Fruit fly (Drosophila melanogaster): ENCODE measurements around the gene CG31115.

Gene CG31115

DNA sequence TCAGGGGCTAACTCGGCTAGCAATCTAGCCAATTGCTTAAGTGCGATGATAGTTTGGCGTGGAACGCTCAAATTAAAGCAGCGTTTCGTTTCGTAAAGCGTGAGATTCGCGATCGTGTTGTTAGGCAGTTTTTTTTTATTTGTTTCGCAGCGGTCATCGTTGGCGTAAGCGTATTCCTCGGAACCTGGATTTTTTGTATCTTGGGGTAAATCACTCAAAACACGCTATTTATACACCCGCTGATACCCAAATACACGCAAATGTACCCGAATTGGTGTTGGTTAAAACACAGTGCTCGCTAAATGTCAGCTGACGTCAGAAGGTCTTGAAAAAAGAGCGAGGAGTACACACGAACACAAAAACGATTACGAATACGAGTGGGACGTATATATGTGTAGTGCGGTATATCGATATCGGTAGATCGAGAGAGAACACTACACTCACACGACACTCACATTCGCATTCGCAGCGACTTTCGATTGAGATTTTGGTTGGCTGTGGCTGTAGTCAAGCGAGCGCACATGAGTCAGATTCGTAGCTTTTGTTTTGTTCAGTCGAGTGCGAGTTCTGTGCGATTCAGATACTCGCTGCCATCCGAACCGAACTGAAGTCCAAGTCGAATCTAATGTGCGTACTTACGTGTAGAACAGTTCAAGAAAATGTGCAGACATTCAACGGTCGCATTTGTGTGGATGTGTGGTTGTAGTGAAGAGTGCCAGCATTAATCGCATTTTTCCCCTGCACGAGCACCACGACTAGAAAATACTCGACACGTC, 13.2 kb downstream of the CG31115 start (continued):
- TF ChIP-seq CG5953 (GFP tag; IDR thresholded peaks at IDR 0.05) = no peak
- TF ChIP-seq CG1832 (GFP tag; optimal IDR thresholded peaks at IDR 0.05) = no peak
- TF ChIP-seq Hmr (GFP tag; optimal IDR thresholded peaks at IDR 0.05) = peak; percentile 67
- TF ChIP-seq CG6272 (GFP tag; IDR thresholded peaks at IDR 0.05) = no peak
- TF ChIP-seq Fer3 (tag; optimal IDR thresholded peaks at IDR 0.05) = no peak
- no peak for TF ChIP-seq gsb-n (tag; optimal IDR thresholded peaks at IDR 0.05)
- TF ChIP-seq Drgx (GFP tag; IDR thresholded peaks at IDR 0.05) = no peak
- TF ChIP-seq eyg (GFP tag; optimal IDR thresholded peaks at IDR 0.05) = no peak
- TF ChIP-seq CG5245 (GFP tag; optimal IDR thresholded peaks at IDR 0.05) = no peak
- TF ChIP-seq CG12391 (tag; optimal IDR thresholded peaks at IDR 0.05) = no peak
- TF ChIP-seq CG4707 (GFP tag; optimal IDR thresholded peaks at IDR 0.05) = no peak
- TF ChIP-seq Mad (GFP tag; optimal IDR thresholded peaks at IDR 0.05) = no peak
- TF ChIP-seq Mes4 (GFP tag; optimal IDR thresholded peaks at IDR 0.05) = no peak
- no peak; the same call in 3 of the 4 replicates for TF ChIP-seq Gug (GFP tag; IDR thresholded peaks at IDR 0.05)
- TF ChIP-seq maf-S (GFP tag; optimal IDR thresholded peaks at IDR 0.05) = no peak
- no peak for TF ChIP-seq NC2β (GFP tag; optimal IDR thresholded peaks at IDR 0.05)
- TF ChIP-seq Dek (tag; optimal IDR thresholded peaks at IDR 0.05) = no peak
- peak; percentile 25 for TF ChIP-seq CG3163 (GFP tag; optimal IDR thresholded peaks at IDR 0.05)
- TF ChIP-seq psq (GFP tag; optimal IDR thresholded peaks at IDR 0.05) = peak; percentile 31
- TF ChIP-seq CG34422 (GFP tag; IDR thresholded peaks at IDR 0.05) = no peak
- TF ChIP-seq az2 (GFP tag; optimal IDR thresholded peaks at IDR 0.05) = no peak
- TF ChIP-seq CG4282 (GFP tag; optimal IDR thresholded peaks at IDR 0.05) = no peak
- no peak for TF ChIP-seq ems (GFP tag; optimal IDR thresholded peaks at IDR 0.05)
- TF ChIP-seq lov (optimal IDR thresholded peaks at IDR 0.05) = no peak
- TF ChIP-seq lov (GFP tag; IDR thresholded peaks at IDR 0.05) = no peak
- no peak for TF ChIP-seq CG3407 (GFP tag; optimal IDR thresholded peaks at IDR 0.05)
- TF ChIP-seq CG9797 (GFP tag; optimal IDR thresholded peaks at IDR 0.05) = no peak
- no peak for TF ChIP-seq Antp (GFP tag; optimal IDR thresholded peaks at IDR 0.05)
- TF ChIP-seq CG3838 (GFP tag; optimal IDR thresholded peaks at IDR 0.05) = no peak
- peak; percentile 15 for TF ChIP-seq her (GFP tag; optimal IDR thresholded peaks at IDR 0.05)
- TF ChIP-seq Hand (GFP tag; optimal IDR thresholded peaks at IDR 0.05) = peak; percentile 55
- no peak for TF ChIP-seq pb (GFP tag; optimal IDR thresholded peaks at IDR 0.05)
- no peak for TF ChIP-seq ab (GFP tag; optimal IDR thresholded peaks at IDR 0.05)
- no peak for TF ChIP-seq Lim3 (GFP tag; IDR thresholded peaks at IDR 0.05)
- TF ChIP-seq sd (tag; optimal IDR thresholded peaks at IDR 0.05) = peak; percentile 58
- no peak for TF ChIP-seq slbo (GFP tag; IDR thresholded peaks at IDR 0.05)
- TF ChIP-seq CG7928 (GFP tag; optimal IDR thresholded peaks at IDR 0.05) = no peak
- peak; percentile 9 for TF ChIP-seq Myb (GFP tag; optimal IDR thresholded peaks at IDR 0.05)
- TF ChIP-seq twi (tag; optimal IDR thresholded peaks at IDR 0.05) = no peak
- TF ChIP-seq bbx (GFP tag; IDR thresholded peaks at IDR 0.05; ENCODE audit: partially characterized antibody) = no peak
- peak; percentile 65 for TF ChIP-seq CG3995 (GFP tag; optimal IDR thresholded peaks at IDR 0.05)
- no peak for TF ChIP-seq pho (GFP tag; optimal IDR thresholded peaks at IDR 0.05)
- TF ChIP-seq dm (GFP tag; optimal IDR thresholded peaks at IDR 0.05) = no peak
- TF ChIP-seq danr (GFP tag; IDR thresholded peaks at IDR 0.05) = no peak
- TF ChIP-seq salm (tag; optimal IDR thresholded peaks at IDR 0.05) = no peak
- no peak for TF ChIP-seq CG18011 (GFP tag; optimal IDR thresholded peaks at IDR 0.05)
- peak; percentile 93 for TF ChIP-seq mirr (GFP tag; optimal IDR thresholded peaks at IDR 0.05)
- TF ChIP-seq Fer2 (tag; optimal IDR thresholded peaks at IDR 0.05) = peak; percentile 14
- no peak for TF ChIP-seq Bdp1 (GFP tag; optimal IDR thresholded peaks at IDR 0.05)
- peak in 1 of 2 experiments; percentile 47 for TF ChIP-seq tll (GFP tag; optimal IDR thresholded peaks at IDR 0.05)
- no peak for TF ChIP-seq ro (GFP tag; IDR thresholded peaks at IDR 0.05)
